Fruit fly (Drosophila melanogaster): ENCODE data around the gene mts.

The mts gene

dm6 chr2L:7841244-7841643, 13.8 kb downstream of the mts start:
- no peak for TF ChIP-seq Myc (optimal IDR thresholded peaks at IDR 0.05)
- TF ChIP-seq sage (GFP tag; optimal IDR thresholded peaks at IDR 0.05) = no peak
- peak; percentile 17 for TF ChIP-seq HLH106 (tag; optimal IDR thresholded peaks at IDR 0.05)
- TF ChIP-seq Mio (GFP tag; optimal IDR thresholded peaks at IDR 0.05) = no peak
- TF ChIP-seq Rel (GFP tag; optimal IDR thresholded peaks at IDR 0.05) = no peak
- no peak for TF ChIP-seq Rel (tag; optimal IDR thresholded peaks at IDR 0.05)
- no peak for TF ChIP-seq Dfd (GFP tag; optimal IDR thresholded peaks at IDR 0.05)
- TF ChIP-seq br (GFP tag; optimal IDR thresholded peaks at IDR 0.05) = peak; percentile 52
- TF ChIP-seq Hr83 (GFP tag; optimal IDR thresholded peaks at IDR 0.05; ENCODE audit: poor library complexity, severe bottlenecking) = no peak
- no peak for TF ChIP-seq Hr78 (GFP tag; optimal IDR thresholded peaks at IDR 0.05)
- no peak for TF ChIP-seq Sp1 (GFP tag; optimal IDR thresholded peaks at IDR 0.05)
- peak; percentile 9 for TF ChIP-seq Hnf4 (GFP tag; optimal IDR thresholded peaks at IDR 0.05)
- TF ChIP-seq h (GFP tag; optimal IDR thresholded peaks at IDR 0.05) = peak; percentile 29
- TF ChIP-seq ey (GFP tag; optimal IDR thresholded peaks at IDR 0.05) = peak; percentile 42
- no peak for TF ChIP-seq dl (GFP tag; optimal IDR thresholded peaks at IDR 0.05; ENCODE audit: insufficient read depth in 1 of 2, partially characterized antibody in 2 of 2)
- no peak for TF ChIP-seq N (GFP tag; optimal IDR thresholded peaks at IDR 0.05)
- TF ChIP-seq foxo (GFP tag; optimal IDR thresholded peaks at IDR 0.05) = no peak
- TF ChIP-seq psq (GFP tag; optimal IDR thresholded peaks at IDR 0.05) = peak; percentile 17
- TF ChIP-seq sv (GFP tag; optimal IDR thresholded peaks at IDR 0.05) = no peak
- no peak for TF ChIP-seq jim (GFP tag; optimal IDR thresholded peaks at IDR 0.05)
- no peak for TF ChIP-seq tai (GFP tag; optimal IDR thresholded peaks at IDR 0.05)
- TF ChIP-seq rgr (GFP tag; optimal IDR thresholded peaks at IDR 0.05) = peak; percentile 16
- TF ChIP-seq lola (GFP tag; optimal IDR thresholded peaks at IDR 0.05) = no peak

- TF ChIP-seq foxo (GFP tag; optimal IDR thresholded peaks at IDR 0.05) (peak in 1 of 2 experiments; percentile 1), psq (GFP tag; optimal IDR thresholded peaks at IDR 0.05) (no peak)
Measured at dm6 chr2L:7849472-7849871, 22.0 kb downstream of the mts start.

- TF ChIP-seq woc (GFP tag; optimal IDR thresholded peaks at IDR 0.05) = no peak
- TF ChIP-seq CG9705 (GFP tag; optimal IDR thresholded peaks at IDR 0.05) = no peak
- no peak for TF ChIP-seq OdsH (GFP tag; optimal IDR thresholded peaks at IDR 0.05)
- no peak for TF ChIP-seq Hr83 (GFP tag; optimal IDR thresholded peaks at IDR 0.05; ENCODE audit: poor library complexity, severe bottlenecking)
- TF ChIP-seq sage (GFP tag; optimal IDR thresholded peaks at IDR 0.05) = no peak
- no peak for TF ChIP-seq Vsx2 (GFP tag; optimal IDR thresholded peaks at IDR 0.05; ENCODE audit: partially characterized antibody)
- no peak for TF ChIP-seq CG32264 (GFP tag; optimal IDR thresholded peaks at IDR 0.05)
- no peak for TF ChIP-seq ey (GFP tag; optimal IDR thresholded peaks at IDR 0.05)
- TF ChIP-seq Jra (GFP tag; optimal IDR thresholded peaks at IDR 0.05) = no peak
- TF ChIP-seq jim (GFP tag; optimal IDR thresholded peaks at IDR 0.05) = no peak
- TF ChIP-seq GATAd (GFP tag; optimal IDR thresholded peaks at IDR 0.05) = no peak
- no peak for TF ChIP-seq br (GFP tag; optimal IDR thresholded peaks at IDR 0.05)
- TF ChIP-seq psq (GFP tag; optimal IDR thresholded peaks at IDR 0.05) = no peak
- TF ChIP-seq usp (GFP tag; optimal IDR thresholded peaks at IDR 0.05) = no peak
- TF ChIP-seq Abd-B (GFP tag; optimal IDR thresholded peaks at IDR 0.05) = no peak
- no peak for TF ChIP-seq Sp1 (GFP tag; optimal IDR thresholded peaks at IDR 0.05)
- no peak for TF ChIP-seq Hr78 (GFP tag; optimal IDR thresholded peaks at IDR 0.05)
- no peak for TF ChIP-seq Myc (optimal IDR thresholded peaks at IDR 0.05)
Measured at dm6 chr2L:7850406-7850805, 23.0 kb downstream of the mts start.

- TF ChIP-seq N (GFP tag; optimal IDR thresholded peaks at IDR 0.05) (no peak), Jra (GFP tag; optimal IDR thresholded peaks at IDR 0.05) (no peak), Hr78 (GFP tag; optimal IDR thresholded peaks at IDR 0.05) (no peak), dmrt93B (GFP tag; optimal IDR thresholded peaks at IDR 0.05) (no peak)
Measured at dm6 chr2L:7851609-7852008, 24.2 kb downstream of the mts start.

dm6 chr2L:7855108-7855507, 27.7 kb downstream of the mts start, which contains the start of gene CG14535:
CG14535 (minus strand) TSS chr2L:7855475.
- TF ChIP-seq Vsx2 (GFP tag; optimal IDR thresholded peaks at IDR 0.05; ENCODE audit: partially characterized antibody) (no peak), jim (GFP tag; optimal IDR thresholded peaks at IDR 0.05) (no peak), pan (optimal IDR thresholded peaks at IDR 0.05) (no peak), Hr83 (GFP tag; optimal IDR thresholded peaks at IDR 0.05; ENCODE audit: poor library complexity, severe bottlenecking) (no peak), Hr78 (GFP tag; optimal IDR thresholded peaks at IDR 0.05) (no peak), brk (GFP tag; optimal IDR thresholded peaks at IDR 0.05) (no peak), sv (GFP tag; optimal IDR thresholded peaks at IDR 0.05) (no peak), psq (GFP tag; optimal IDR thresholded peaks at IDR 0.05) (no peak), br (GFP tag; optimal IDR thresholded peaks at IDR 0.05) (no peak), Hnf4 (GFP tag; optimal IDR thresholded peaks at IDR 0.05) (no peak), CG32264 (GFP tag; optimal IDR thresholded peaks at IDR 0.05) (no peak), Jra (GFP tag; optimal IDR thresholded peaks at IDR 0.05) (no peak), dsf (GFP tag; optimal IDR thresholded peaks at IDR 0.05; ENCODE audit: borderline replicate concordance) (no peak)
